In genomic region chr3L:540432-540973, dm6 we compare ENCODE assay signal across 1 fruit fly cellular context.
TF ChIP-seq lines count a peak whose summit lies in the region.

klar (minus strand) TSS chr3L:540614.
BORCS6 (plus strand) TSS chr3L:540851.

TF ChIP-seq in whole organism, embryonic, 481 proteins besides CTCF, POLR2A, EP300 and RAD21 (continued from another document and continues in another):
- TF ChIP-seq disco-r (GFP tag; optimal IDR thresholded peaks at IDR 0.05; lab: Kevin White, UChicago) = no peak
- peak; percentile 98 for TF ChIP-seq sna (GFP tag; IDR thresholded peaks at IDR 0.05; lab: Robert Waterston, UW; ENCODE audit: partially characterized antibody)
- TF ChIP-seq CG17568 (GFP tag; optimal IDR thresholded peaks at IDR 0.05; lab: Kevin White, UChicago) = peak; percentile 3
- peak; percentile 37 for TF ChIP-seq twi (tag; optimal IDR thresholded peaks at IDR 0.05; lab: Kevin White, UChicago)
- peak; percentile 51 for TF ChIP-seq sd (tag; optimal IDR thresholded peaks at IDR 0.05; lab: Kevin White, UChicago)
- TF ChIP-seq CG7372 (GFP tag; IDR thresholded peaks at IDR 0.05; lab: Robert Waterston, UW) = no peak
- TF ChIP-seq CG9215 (GFP tag; IDR thresholded peaks at IDR 0.05; lab: Robert Waterston, UW) = peak; percentile 23; the same call in 1 of the 2 replicates
- no peak for TF ChIP-seq CG15073 (GFP tag; optimal IDR thresholded peaks at IDR 0.05; lab: Kevin White, UChicago)
- no peak for TF ChIP-seq CkIIα-i1 (GFP tag; IDR thresholded peaks at IDR 0.05; lab: Robert Waterston, UW)
- TF ChIP-seq CG14667 (GFP tag; IDR thresholded peaks at IDR 0.05; lab: Robert Waterston, UW) = no peak
- no peak for TF ChIP-seq CG6254 (GFP tag; optimal IDR thresholded peaks at IDR 0.05; lab: Kevin White, UChicago)
- TF ChIP-seq nau (GFP tag; optimal IDR thresholded peaks at IDR 0.05; lab: Kevin White, UChicago) = no peak
- TF ChIP-seq zen2 (GFP tag; IDR thresholded peaks at IDR 0.05; lab: Robert Waterston, UW; ENCODE audit: partially characterized antibody) = peak; percentile 88; the same call in 2 of the 3 replicates
- peak; percentile 39 for TF ChIP-seq CG3281 (GFP tag; optimal IDR thresholded peaks at IDR 0.05; lab: Kevin White, UChicago)
- TF ChIP-seq CG14441 (GFP tag; IDR thresholded peaks at IDR 0.05; lab: Robert Waterston, UW) = peak; percentile 21; the same call in 1 of the 2 replicates
- TF ChIP-seq crp (GFP tag; optimal IDR thresholded peaks at IDR 0.05; lab: Kevin White, UChicago) = no peak
- TF ChIP-seq ken (GFP tag; IDR thresholded peaks at IDR 0.05; lab: Robert Waterston, UW) = peak; percentile 29; the same call in 1 of the 3 replicates
- TF ChIP-seq nerfin-2 (GFP tag; IDR thresholded peaks at IDR 0.05; lab: Robert Waterston, UW; ENCODE audit: partially characterized antibody) = peak; percentile 92
- peak; percentile 99 for TF ChIP-seq Dll (GFP tag; IDR thresholded peaks at IDR 0.05; lab: Robert Waterston, UW; ENCODE audit: partially characterized antibody)
- TF ChIP-seq CG12104 (GFP tag; optimal IDR thresholded peaks at IDR 0.05; lab: Kevin White, UChicago) = no peak
- TF ChIP-seq CG12942 (GFP tag; optimal IDR thresholded peaks at IDR 0.05; lab: Kevin White, UChicago) = peak; percentile 43
- TF ChIP-seq al (GFP tag; IDR thresholded peaks at IDR 0.05; lab: Robert Waterston, UW) = peak; percentile 64
- TF ChIP-seq Fer3 (tag; optimal IDR thresholded peaks at IDR 0.05; lab: Kevin White, UChicago) = peak; percentile 26
- TF ChIP-seq Gsc (GFP tag; IDR thresholded peaks at IDR 0.05; lab: Robert Waterston, UW) = no peak
- no peak for TF ChIP-seq ash1 (GFP tag; optimal IDR thresholded peaks at IDR 0.05; lab: Kevin White, UChicago)
- peak; percentile 55 for TF ChIP-seq CG16863 (GFP tag; optimal IDR thresholded peaks at IDR 0.05; lab: Kevin White, UChicago)
- no peak for TF ChIP-seq CG11093 (GFP tag; IDR thresholded peaks at IDR 0.05; lab: Robert Waterston, UW)
- no peak for TF ChIP-seq Lim3 (GFP tag; IDR thresholded peaks at IDR 0.05; lab: Robert Waterston, UW)
- no peak for TF ChIP-seq fd102C (GFP tag; optimal IDR thresholded peaks at IDR 0.05; lab: Kevin White, UChicago)
- TF ChIP-seq chn (GFP tag; optimal IDR thresholded peaks at IDR 0.05; lab: Kevin White, UChicago) = peak; percentile 66
- TF ChIP-seq D19A (tag; optimal IDR thresholded peaks at IDR 0.05; lab: Kevin White, UChicago) = no peak
- no peak for TF ChIP-seq repo (GFP tag; optimal IDR thresholded peaks at IDR 0.05; lab: Kevin White, UChicago)
- TF ChIP-seq Trl (optimal IDR thresholded peaks at IDR 0.05; lab: Kevin White, UChicago) = peak in 1 of 2 experiments; percentile 13
- peak; percentile 59 for TF ChIP-seq Trl (GFP tag; optimal IDR thresholded peaks at IDR 0.05; lab: Kevin White, UChicago)
- peak; percentile 23 for TF ChIP-seq crc (GFP tag; optimal IDR thresholded peaks at IDR 0.05; lab: Kevin White, UChicago)
- no peak for TF ChIP-seq Poxn (GFP tag; IDR thresholded peaks at IDR 0.05; lab: Robert Waterston, UW)
- peak; percentile 86 for TF ChIP-seq mam (GFP tag; optimal IDR thresholded peaks at IDR 0.05; lab: Kevin White, UChicago)
- TF ChIP-seq Vsx1 (GFP tag; optimal IDR thresholded peaks at IDR 0.05; lab: Kevin White, UChicago) = peak; percentile 6
- TF ChIP-seq CG12659 (GFP tag; optimal IDR thresholded peaks at IDR 0.05; lab: Kevin White, UChicago) = peak; percentile 88
- peak; percentile 46 for TF ChIP-seq CG9727 (GFP tag; optimal IDR thresholded peaks at IDR 0.05; lab: Kevin White, UChicago)
- peak; percentile 53 for TF ChIP-seq CG15479 (GFP tag; optimal IDR thresholded peaks at IDR 0.05; lab: Kevin White, UChicago)
- TF ChIP-seq Awh (GFP tag; IDR thresholded peaks at IDR 0.05; lab: Robert Waterston, UW) = no peak
- peak; percentile 77 for TF ChIP-seq Xbp1 (GFP tag; optimal IDR thresholded peaks at IDR 0.05; lab: Kevin White, UChicago)
- no peak for TF ChIP-seq Asciz (GFP tag; optimal IDR thresholded peaks at IDR 0.05; lab: Kevin White, UChicago)
- TF ChIP-seq trem (tag; optimal IDR thresholded peaks at IDR 0.05; lab: Kevin White, UChicago) = peak; percentile 81
- TF ChIP-seq Rx (GFP tag; IDR thresholded peaks at IDR 0.05; lab: Robert Waterston, UW) = 0 out of 2 replicates have a peak, but pooled peaks have one; percentile 8
- peak; percentile 18 for TF ChIP-seq Hand (GFP tag; optimal IDR thresholded peaks at IDR 0.05; lab: Kevin White, UChicago)
- no peak for TF ChIP-seq insv (GFP tag; optimal IDR thresholded peaks at IDR 0.05; lab: Kevin White, UChicago)
- TF ChIP-seq tup (GFP tag; optimal IDR thresholded peaks at IDR 0.05; lab: Kevin White, UChicago) = no peak
- no peak for TF ChIP-seq sr (GFP tag; IDR thresholded peaks at IDR 0.05; lab: Robert Waterston, UW)
- TF ChIP-seq B-H2 (GFP tag; optimal IDR thresholded peaks at IDR 0.05; lab: Kevin White, UChicago) = peak; percentile 40
- TF ChIP-seq corto (GFP tag; optimal IDR thresholded peaks at IDR 0.05; lab: Kevin White, UChicago) = no peak
- TF ChIP-seq pho (GFP tag; optimal IDR thresholded peaks at IDR 0.05; lab: Kevin White, UChicago) = peak; percentile 61
- peak; percentile 18 for TF ChIP-seq CG12236 (GFP tag; optimal IDR thresholded peaks at IDR 0.05; lab: Kevin White, UChicago)
- TF ChIP-seq Nf-YA (GFP tag; IDR thresholded peaks at IDR 0.05; lab: Robert Waterston, UW) = no peak
- peak; percentile 60 for TF ChIP-seq Antp (GFP tag; optimal IDR thresholded peaks at IDR 0.05; lab: Kevin White, UChicago)
- TF ChIP-seq dan (GFP tag; IDR thresholded peaks at IDR 0.05; lab: Robert Waterston, UW) = no peak
- peak; percentile 37 for TF ChIP-seq az2 (GFP tag; optimal IDR thresholded peaks at IDR 0.05; lab: Kevin White, UChicago)
- TF ChIP-seq dati (GFP tag; IDR thresholded peaks at IDR 0.05; lab: Robert Waterston, UW) = no peak
- no peak for TF ChIP-seq z (GFP tag; IDR thresholded peaks at IDR 0.05; lab: Robert Waterston, UW)
- TF ChIP-seq CG10462 (GFP tag; optimal IDR thresholded peaks at IDR 0.05; lab: Kevin White, UChicago) = no peak
- TF ChIP-seq CG18262 (tag; optimal IDR thresholded peaks at IDR 0.05; lab: Kevin White, UChicago) = peak; percentile 27
- peak; percentile 71 for TF ChIP-seq CG15514 (GFP tag; optimal IDR thresholded peaks at IDR 0.05; lab: Kevin White, UChicago)
- TF ChIP-seq odd (GFP tag; optimal IDR thresholded peaks at IDR 0.05; lab: Kevin White, UChicago) = no peak
- no peak for TF ChIP-seq pita (GFP tag; optimal IDR thresholded peaks at IDR 0.05; lab: Kevin White, UChicago)
- TF ChIP-seq knrl (GFP tag; IDR thresholded peaks at IDR 0.05; lab: Robert Waterston, UW; ENCODE audit: partially characterized antibody) = peak; percentile 97
- TF ChIP-seq H2.0 (GFP tag; IDR thresholded peaks at IDR 0.05; lab: Robert Waterston, UW) = no peak
- TF ChIP-seq dysf (GFP tag; IDR thresholded peaks at IDR 0.05; lab: Robert Waterston, UW) = peak; percentile 42; the same call in 1 of the 3 replicates
- TF ChIP-seq vvl (GFP tag; IDR thresholded peaks at IDR 0.05; lab: Robert Waterston, UW) = peak; percentile 75
- TF ChIP-seq CG18599 (GFP tag; optimal IDR thresholded peaks at IDR 0.05; lab: Kevin White, UChicago) = peak; percentile 68
- no peak; the same call in 1 of the 2 replicates for TF ChIP-seq Adf1 (GFP tag; IDR thresholded peaks at IDR 0.05; lab: Robert Waterston, UW)
- TF ChIP-seq CG4328 (GFP tag; optimal IDR thresholded peaks at IDR 0.05; lab: Kevin White, UChicago) = no peak
- TF ChIP-seq emc (GFP tag; optimal IDR thresholded peaks at IDR 0.05; lab: Kevin White, UChicago) = peak; percentile 46
- TF ChIP-seq ase (GFP tag; IDR thresholded peaks at IDR 0.05; lab: Robert Waterston, UW) = no peak
- peak; percentile 68 for TF ChIP-seq HmgD (GFP tag; optimal IDR thresholded peaks at IDR 0.05; lab: Kevin White, UChicago)
- no peak for TF ChIP-seq CG10565 (GFP tag; optimal IDR thresholded peaks at IDR 0.05; lab: Kevin White, UChicago)
- TF ChIP-seq CG7928 (GFP tag; optimal IDR thresholded peaks at IDR 0.05; lab: Kevin White, UChicago) = no peak
- TF ChIP-seq tin (GFP tag; optimal IDR thresholded peaks at IDR 0.05; lab: Kevin White, UChicago) = peak; percentile 59
- no peak for TF ChIP-seq pfk (GFP tag; optimal IDR thresholded peaks at IDR 0.05; lab: Kevin White, UChicago)
- no peak for TF ChIP-seq en (GFP tag; optimal IDR thresholded peaks at IDR 0.05; lab: Kevin White, UChicago)
- no peak for TF ChIP-seq fd3F (GFP tag; optimal IDR thresholded peaks at IDR 0.05; lab: Kevin White, UChicago)
- no peak for TF ChIP-seq sqz (GFP tag; optimal IDR thresholded peaks at IDR 0.05; lab: Kevin White, UChicago)
- peak; percentile 99 for TF ChIP-seq CG13287 (GFP tag; IDR thresholded peaks at IDR 0.05; lab: Robert Waterston, UW; ENCODE audit: partially characterized antibody)
- TF ChIP-seq br (optimal IDR thresholded peaks at IDR 0.05; lab: Kevin White, UChicago) = no peak
- no peak for TF ChIP-seq fd64A (GFP tag; optimal IDR thresholded peaks at IDR 0.05; lab: Kevin White, UChicago)
- TF ChIP-seq CG1647 (GFP tag; optimal IDR thresholded peaks at IDR 0.05; lab: Kevin White, UChicago) = no peak
- TF ChIP-seq CG33557 (GFP tag; optimal IDR thresholded peaks at IDR 0.05; lab: Kevin White, UChicago) = peak; percentile 1
- peak; percentile 23 for TF ChIP-seq NC2α (GFP tag; optimal IDR thresholded peaks at IDR 0.05; lab: Kevin White, UChicago)
- TF ChIP-seq hth (optimal IDR thresholded peaks at IDR 0.05; lab: Kevin White, UChicago) = no peak
- no peak for TF ChIP-seq CG16779 (GFP tag; IDR thresholded peaks at IDR 0.05; lab: Robert Waterston, UW)
- peak; percentile 45 for TF ChIP-seq CG31441 (GFP tag; IDR thresholded peaks at IDR 0.05; lab: Robert Waterston, UW)
- no peak for TF ChIP-seq CG8359 (GFP tag; optimal IDR thresholded peaks at IDR 0.05; lab: Kevin White, UChicago; ENCODE audit: borderline replicate concordance)
- no peak; the same call in none of the 2 replicates for TF ChIP-seq MBD-R2 (GFP tag; IDR thresholded peaks at IDR 0.05; lab: Robert Waterston, UW)
- TF ChIP-seq CG3838 (GFP tag; optimal IDR thresholded peaks at IDR 0.05; lab: Kevin White, UChicago) = no peak
- TF ChIP-seq caup (GFP tag; optimal IDR thresholded peaks at IDR 0.05; lab: Kevin White, UChicago; ENCODE audit: severe bottlenecking) = peak; percentile 16
- peak; percentile 75 for TF ChIP-seq Bteb2 (GFP tag; optimal IDR thresholded peaks at IDR 0.05; lab: Kevin White, UChicago)
- no peak for TF ChIP-seq CG4404 (GFP tag; IDR thresholded peaks at IDR 0.05; lab: Robert Waterston, UW)
- TF ChIP-seq ssp (GFP tag; IDR thresholded peaks at IDR 0.05; lab: Robert Waterston, UW) = peak; percentile 93
- no peak for TF ChIP-seq Spps (tag; optimal IDR thresholded peaks at IDR 0.05; lab: Kevin White, UChicago)
- TF ChIP-seq jigr1 (GFP tag; IDR thresholded peaks at IDR 0.05; lab: Robert Waterston, UW) = no peak
- peak; percentile 54 for TF ChIP-seq Side (GFP tag; optimal IDR thresholded peaks at IDR 0.05; lab: Kevin White, UChicago)
- peak; percentile 96 for TF ChIP-seq CG6791 (GFP tag; IDR thresholded peaks at IDR 0.05; lab: Robert Waterston, UW; ENCODE audit: partially characterized antibody)
- peak; percentile 74 for TF ChIP-seq CG7786 (GFP tag; optimal IDR thresholded peaks at IDR 0.05; lab: Kevin White, UChicago)
- TF ChIP-seq pzg (GFP tag; optimal IDR thresholded peaks at IDR 0.05; lab: Kevin White, UChicago) = peak; percentile 98
- peak; percentile 26 for TF ChIP-seq kah (GFP tag; optimal IDR thresholded peaks at IDR 0.05; lab: Kevin White, UChicago)
- TF ChIP-seq Kr (GFP tag; optimal IDR thresholded peaks at IDR 0.05; lab: Kevin White, UChicago) = no peak
- TF ChIP-seq shn (GFP tag; optimal IDR thresholded peaks at IDR 0.05; lab: Kevin White, UChicago) = peak; percentile 73
- TF ChIP-seq CG31365 (tag; optimal IDR thresholded peaks at IDR 0.05; lab: Kevin White, UChicago) = no peak
- TF ChIP-seq toy (GFP tag; IDR thresholded peaks at IDR 0.05; lab: Robert Waterston, UW) = no peak
- no peak for TF ChIP-seq Lpt (GFP tag; optimal IDR thresholded peaks at IDR 0.05; lab: Kevin White, UChicago)
- peak; percentile 37 for TF ChIP-seq NfI (GFP tag; optimal IDR thresholded peaks at IDR 0.05; lab: Kevin White, UChicago)
- peak; percentile 90 for TF ChIP-seq stwl (tag; optimal IDR thresholded peaks at IDR 0.05; lab: Kevin White, UChicago)
- TF ChIP-seq D (optimal IDR thresholded peaks at IDR 0.05; lab: Kevin White, UChicago) = peak; percentile 85
- TF ChIP-seq D (GFP tag; optimal IDR thresholded peaks at IDR 0.05; lab: Kevin White, UChicago) = no peak
- peak; percentile 59 for TF ChIP-seq Atf6 (GFP tag; IDR thresholded peaks at IDR 0.05; lab: Robert Waterston, UW)
- TF ChIP-seq CG32772 (GFP tag; IDR thresholded peaks at IDR 0.05; lab: Robert Waterston, UW) = no peak
- no peak for TF ChIP-seq CG11456 (GFP tag; IDR thresholded peaks at IDR 0.05; lab: Robert Waterston, UW)
- TF ChIP-seq CG4424 (GFP tag; optimal IDR thresholded peaks at IDR 0.05; lab: Kevin White, UChicago) = no peak
- no peak for TF ChIP-seq salm (tag; optimal IDR thresholded peaks at IDR 0.05; lab: Kevin White, UChicago)
- peak; percentile 61 for TF ChIP-seq CG13775 (GFP tag; optimal IDR thresholded peaks at IDR 0.05; lab: Kevin White, UChicago)
- TF ChIP-seq CG11398 (GFP tag; optimal IDR thresholded peaks at IDR 0.05; lab: Kevin White, UChicago) = peak; percentile 44
- no peak for TF ChIP-seq CG16815 (GFP tag; optimal IDR thresholded peaks at IDR 0.05; lab: Kevin White, UChicago)
- TF ChIP-seq CG1832 (GFP tag; optimal IDR thresholded peaks at IDR 0.05; lab: Kevin White, UChicago) = no peak
- no peak for TF ChIP-seq so (GFP tag; IDR thresholded peaks at IDR 0.05; lab: Robert Waterston, UW)
- TF ChIP-seq CG13424 (tag; optimal IDR thresholded peaks at IDR 0.05; lab: Kevin White, UChicago) = peak; percentile 64
- TF ChIP-seq cwo (GFP tag; optimal IDR thresholded peaks at IDR 0.05; lab: Kevin White, UChicago) = peak; percentile 16
- TF ChIP-seq vnd (GFP tag; IDR thresholded peaks at IDR 0.05; lab: Robert Waterston, UW; ENCODE audit: partially characterized antibody) = peak; percentile 95
- no peak for TF ChIP-seq CG4730 (GFP tag; IDR thresholded peaks at IDR 0.05; lab: Robert Waterston, UW)
- TF ChIP-seq CG32532 (GFP tag; IDR thresholded peaks at IDR 0.05; lab: Robert Waterston, UW) = peak; percentile 77
- peak; percentile 63 for TF ChIP-seq CG8089 (GFP tag; optimal IDR thresholded peaks at IDR 0.05; lab: Kevin White, UChicago)
- peak; percentile 93 for TF ChIP-seq CG33213 (GFP tag; optimal IDR thresholded peaks at IDR 0.05; lab: Kevin White, UChicago)
- TF ChIP-seq GATAe (GFP tag; conservative IDR thresholded peaks at IDR 0.05; lab: Robert Waterston, UW) = no peak
- peak; percentile 57 for TF ChIP-seq CG17385 (GFP tag; optimal IDR thresholded peaks at IDR 0.05; lab: Kevin White, UChicago)
- no peak for TF ChIP-seq ham (GFP tag; IDR thresholded peaks at IDR 0.05; lab: Robert Waterston, UW)
